Worm (Caenorhabditis elegans) whole organism, late embryonic: ENCODE data around the gene srsx-25.

ENCODE experiments used
- C08G9.2 ChIP-seq: sonication (generic microtip); optimal IDR thresholded peaks from 2 replicates; lab custom pipeline; 2016; ENCODE audit warnings: mild to moderate bottlenecking, missing genetic modification characterization, moderate library complexity, missing compliant biosample characterization
- F13H6.1 ChIP-seq: sonication (generic microtip); optimal IDR thresholded peaks from 2 replicates; lab custom pipeline; 2016; ENCODE audit warnings: missing genetic modification characterization, missing compliant biosample characterization
- K02D7.2 ChIP-seq: sonication (generic microtip); optimal IDR thresholded peaks from 2 replicates; lab custom pipeline; 2017; ENCODE audit warnings: mild to moderate bottlenecking, missing genetic modification characterization, missing compliant biosample characterization
- T23F11.4 ChIP-seq: fragments of 200-800 bp; sonication (Bioruptor generic); optimal IDR thresholded peaks from 2 replicates; lab custom pipeline; 2018; ENCODE audit warnings: mild to moderate bottlenecking, missing genetic modification characterization, missing compliant biosample characterization
- ama-1 ChIP-seq: fragments of 150-350 bp; optimal IDR thresholded peaks from 2 replicates; lab custom pipeline; 2014
- ceh-14 ChIP-seq: sonication (generic microtip); optimal IDR thresholded peaks from 2 replicates; lab custom pipeline; 2016; ENCODE audit warnings: missing genotype, missing genetic modification characterization, missing compliant biosample characterization
- ceh-19 ChIP-seq: fragments of 200-800 bp; sonication (Bioruptor generic); optimal IDR thresholded peaks from 2 replicates; lab custom pipeline; 2018; ENCODE audit warnings: mild to moderate bottlenecking, missing genetic modification characterization, missing compliant biosample characterization
- ceh-2 ChIP-seq: sonication (generic microtip); optimal IDR thresholded peaks from 2 replicates; lab custom pipeline; 2016; ENCODE audit warnings: missing genotype, missing genetic modification characterization, missing compliant biosample characterization
- ceh-30 ChIP-seq: fragments of 150-350 bp; optimal IDR thresholded peaks from 2 replicates; lab custom pipeline; 2014; ENCODE audit warnings: missing biosample characterization, missing genetic modification characterization
- ceh-31 ChIP-seq: sonication (generic microtip); optimal IDR thresholded peaks from 2 replicates; lab custom pipeline; 2016; ENCODE audit warnings: missing genetic modification characterization, missing compliant biosample characterization
- ceh-34 ChIP-seq: sonication (generic microtip); optimal IDR thresholded peaks from 2 replicates; lab custom pipeline; 2016; ENCODE audit warnings: mild to moderate bottlenecking, missing genetic modification characterization, missing compliant biosample characterization
- ceh-48 ChIP-seq: sonication (generic microtip); optimal IDR thresholded peaks from 2 replicates; lab custom pipeline; 2016; ENCODE audit warnings: missing genetic modification characterization, inconsistent platforms, missing compliant biosample characterization
- ceh-6 ChIP-seq: fragments of 200-800 bp; sonication (Bioruptor generic); optimal IDR thresholded peaks from 2 replicates; lab custom pipeline; 2018; ENCODE audit warnings: mild to moderate bottlenecking, missing genetic modification characterization, missing compliant biosample characterization
- ceh-9 ChIP-seq: sonication (generic microtip); optimal IDR thresholded peaks from 2 replicates; lab custom pipeline; 2016; ENCODE audit warnings: mild to moderate bottlenecking, missing genetic modification characterization, inconsistent platforms, missing compliant biosample characterization
- che-1 ChIP-seq: sonication (generic microtip); optimal IDR thresholded peaks from 2 replicates; lab custom pipeline; 2016; ENCODE audit warnings: mild to moderate bottlenecking, missing genetic modification characterization, missing compliant biosample characterization
- dmd-4 ChIP-seq: sonication (generic microtip); optimal IDR thresholded peaks from 2 replicates; lab custom pipeline; 2016; ENCODE audit warnings: borderline replicate concordance, missing genetic modification characterization, missing compliant biosample characterization
- dve-1 ChIP-seq: sonication (generic microtip); optimal IDR thresholded peaks from 2 replicates; lab custom pipeline; 2017; ENCODE audit warnings: antibody characterized with exemption, mild to moderate bottlenecking, missing genetic modification characterization, missing compliant biosample characterization
- elt-4 ChIP-seq: sonication (generic microtip); optimal IDR thresholded peaks from 2 replicates; lab custom pipeline; 2016; ENCODE audit warnings: missing genetic modification characterization, missing compliant biosample characterization
- ets-4 ChIP-seq: sonication (generic microtip); optimal IDR thresholded peaks from 2 replicates; lab custom pipeline; 2016; ENCODE audit warnings: missing genetic modification characterization, missing compliant biosample characterization
- fax-1 ChIP-seq: sonication (generic microtip); optimal IDR thresholded peaks from 2 replicates; lab custom pipeline; 2016; ENCODE audit warnings: missing genotype, missing genetic modification characterization, missing compliant biosample characterization
- fkh-10 ChIP-seq: fragments of 150-350 bp; optimal IDR thresholded peaks from 2 replicates; lab custom pipeline; 2014; ENCODE audit warnings: missing biosample characterization, missing genetic modification reagents, missing genetic modification characterization
- gmeb-2 ChIP-seq: sonication (generic microtip); optimal IDR thresholded peaks from 2 replicates; lab custom pipeline; 2016; ENCODE audit warnings: missing genetic modification characterization, inconsistent platforms, missing compliant biosample characterization
- hlh-6 ChIP-seq: sonication (generic microtip); optimal IDR thresholded peaks from 2 replicates; lab custom pipeline; 2016; ENCODE audit warnings: missing genotype, missing genetic modification characterization, missing compliant biosample characterization
- hlh-8 ChIP-seq: sonication (generic microtip); optimal IDR thresholded peaks from 2 replicates; lab custom pipeline; 2016; ENCODE audit warnings: missing genotype, missing genetic modification characterization, missing compliant biosample characterization
- lin-11 ChIP-seq: fragments of 200-800 bp; sonication (Bioruptor generic); optimal IDR thresholded peaks from 2 replicates; lab custom pipeline; 2018; ENCODE audit warnings: mild to moderate bottlenecking, missing genetic modification characterization, missing compliant biosample characterization
- madf-2 ChIP-seq: sonication (generic microtip); optimal IDR thresholded peaks from 2 replicates; lab custom pipeline; 2017; ENCODE audit warnings: missing genetic modification characterization, missing compliant biosample characterization
- nfya-1 ChIP-seq: sonication (generic microtip); optimal IDR thresholded peaks from 2 replicates; lab custom pipeline; 2017; ENCODE audit warnings: missing genetic modification characterization, mild to moderate bottlenecking, missing compliant biosample characterization, antibody characterized with exemption, moderate library complexity
- nhr-11 ChIP-seq: fragments of 150-350 bp; optimal IDR thresholded peaks from 2 replicates; lab custom pipeline; 2014; ENCODE audit warnings: missing biosample characterization, missing genetic modification characterization
- npax-4 ChIP-seq: sonication (generic microtip); optimal IDR thresholded peaks from 2 replicates; lab custom pipeline; 2016; ENCODE audit warnings: missing genetic modification characterization, missing compliant biosample characterization
- odd-2 ChIP-seq: sonication (generic microtip); optimal IDR thresholded peaks from 2 replicates; lab custom pipeline; 2017; ENCODE audit warnings: antibody characterized with exemption, mild to moderate bottlenecking, missing genetic modification characterization, missing compliant biosample characterization
- pag-3 ChIP-seq: sonication (generic microtip); optimal IDR thresholded peaks from 2 replicates; lab custom pipeline; 2016; ENCODE audit warnings: missing compliant biosample characterization, missing genetic modification characterization, borderline replicate concordance
- pat-9 ChIP-seq: fragments of 200-800 bp; sonication (Bioruptor generic); optimal IDR thresholded peaks from 2 replicates; lab custom pipeline; 2018; ENCODE audit warnings: mild to moderate bottlenecking, missing genetic modification characterization, moderate library complexity, missing compliant biosample characterization
- pax-1 ChIP-seq: fragments of 150-350 bp; optimal IDR thresholded peaks from 2 replicates; lab custom pipeline; 2014; ENCODE audit warnings: missing biosample characterization, missing genetic modification characterization
- pqm-1 ChIP-seq: sonication (generic microtip); optimal IDR thresholded peaks from 2 replicates; lab custom pipeline; 2016; ENCODE audit warnings: missing genetic modification characterization, missing compliant biosample characterization
- rnt-1 ChIP-seq: sonication (generic microtip); optimal IDR thresholded peaks from 2 replicates; lab custom pipeline; 2016; ENCODE audit warnings: missing genetic modification characterization, missing compliant biosample characterization
- sox-2 ChIP-seq: fragments of 200-800 bp; sonication (Bioruptor generic); IDR thresholded peaks from 2 replicates; pipeline ENCODE4 v1.3.6; 2022; ENCODE audit warnings: missing genetic modification reagents, missing genetic modification characterization, missing compliant biosample characterization
- sox-4 ChIP-seq: sonication (generic microtip); optimal IDR thresholded peaks from 2 replicates; lab custom pipeline; 2017; ENCODE audit warnings: mild to moderate bottlenecking, missing genetic modification characterization, inconsistent platforms, missing compliant biosample characterization
- unc-3 ChIP-seq, 2 experiments: fragments of 200-800 bp in 1 of 2; sonication (Bioruptor generic) in 1 of 2; sonication (generic microtip) in 1 of 2; conservative IDR thresholded peaks in 1 of 2; optimal IDR thresholded peaks in 1 of 2; 2 replicates each; pipeline versions ENCODE4 v1.3.6 to Lab custom; 2016 to 2022; ENCODE audit warnings: missing compliant biosample characterization in 2 of 2, missing genetic modification characterization in 2 of 2, missing genetic modification reagents in 1 of 2
- unc-55 ChIP-seq: sonication (generic microtip); optimal IDR thresholded peaks from 2 replicates; lab custom pipeline; 2017; ENCODE audit warnings: missing biosample characterization, missing genetic modification reagents, missing genetic modification characterization
- unc-86 ChIP-seq: sonication (generic microtip); optimal IDR thresholded peaks from 2 replicates; lab custom pipeline; 2016; ENCODE audit warnings: missing genetic modification characterization, missing compliant biosample characterization
- zip-5 ChIP-seq: sonication (generic microtip); optimal IDR thresholded peaks from 2 replicates; lab custom pipeline; 2016; ENCODE audit warnings: missing genetic modification characterization, missing compliant biosample characterization
- ztf-16 ChIP-seq: sonication (generic microtip); optimal IDR thresholded peaks from 2 replicates; lab custom pipeline; 2017; ENCODE audit warnings: missing genetic modification characterization, missing compliant biosample characterization

Gene srsx-25

DNA sequence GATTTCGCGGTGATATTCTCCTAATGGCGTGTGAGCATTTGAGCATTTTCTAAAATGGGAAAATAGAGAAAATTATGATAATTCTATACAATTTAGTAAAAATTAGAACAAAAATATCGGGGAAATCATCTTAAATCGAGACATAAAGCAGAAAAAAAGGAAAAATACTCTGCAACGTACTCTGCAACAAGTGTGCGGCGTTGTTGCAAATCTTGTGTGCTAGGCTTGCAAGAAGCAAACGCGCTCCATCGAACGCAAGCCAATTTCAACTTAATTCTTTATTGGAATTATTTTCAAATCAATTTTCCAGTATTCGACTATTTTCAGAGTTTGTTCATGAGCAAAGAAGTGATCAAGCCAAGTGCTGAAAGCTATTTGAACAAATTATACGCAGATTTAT lies 21.1 kb downstream of the srsx-25 start, which contains the start of the genes Y62E10A.20, Y62E10A.23 and mdt-9 (continued):
- TF ChIP-seq ceh-19 (GFP tag; lab: Kevin White, UChicago) = peak; percentile 70
- peak; percentile 67 for TF ChIP-seq ceh-34 (tag; lab: Kevin White, UChicago)
- TF ChIP-seq C08G9.2 = peak; percentile 55
- TF ChIP-seq madf-2 (tag; lab: Kevin White, UChicago) = peak; percentile 40
- TF ChIP-seq npax-4 = peak; percentile 35
- TF ChIP-seq fax-1 (tag; lab: Kevin White, UChicago) = peak; percentile 91
- TF ChIP-seq nhr-11 (tag; lab: Kevin White, UChicago) = no peak
- no peak for TF ChIP-seq pqm-1 (tag; lab: Kevin White, UChicago)
- TF ChIP-seq ets-4 (tag; lab: Kevin White, UChicago) = no peak
- no peak for TF ChIP-seq elt-4 (tag; lab: Kevin White, UChicago)
- TF ChIP-seq sox-4 (tag; lab: Kevin White, UChicago) = peak; percentile 59
- no peak for TF ChIP-seq fkh-10 (GFP tag; lab: Kevin White, UChicago)
- TF ChIP-seq lin-11 (tag; lab: Kevin White, UChicago) = peak; percentile 33
- peak; percentile 39 for TF ChIP-seq ceh-2
- TF ChIP-seq F13H6.1 = peak; percentile 28
- TF ChIP-seq zip-5 (tag; lab: Kevin White, UChicago) = peak; percentile 33
- TF ChIP-seq dmd-4 (tag; lab: Kevin White, UChicago) = no peak
- peak; percentile 70; the same call in 1 of the 2 replicates for TF ChIP-seq unc-3 (GFP tag; conservative IDR thresholded peaks at IDR 0.05; lab: Robert Waterston, UW)
- TF ChIP-seq unc-3 (tag; optimal IDR thresholded peaks at IDR 0.05; lab: Kevin White, UChicago) = peak; percentile 68
- no peak for TF ChIP-seq ceh-30 (tag; lab: Kevin White, UChicago)
- peak; percentile 15; the same call in 1 of the 2 replicates for TF ChIP-seq sox-2 (GFP tag; lab: Robert Waterston, UW)
- TF ChIP-seq odd-2 = peak; percentile 25
- peak; percentile 67 for TF ChIP-seq pat-9
- peak; percentile 65 for TF ChIP-seq ceh-48
- TF ChIP-seq ztf-16 = peak; percentile 61
- peak; percentile 55 for TF ChIP-seq unc-86 (tag; lab: Kevin White, UChicago)
- TF ChIP-seq K02D7.2 (tag; lab: Kevin White, UChicago) = peak; percentile 52
- no peak for TF ChIP-seq pag-3 (tag; lab: Kevin White, UChicago)
- no peak for TF ChIP-seq ceh-9
- peak; percentile 84 for TF ChIP-seq nfya-1 (tag; lab: Kevin White, UChicago)
- TF ChIP-seq hlh-8 = peak; percentile 60
- TF ChIP-seq ama-1 (lab: Kevin White, UChicago) = no peak
- TF ChIP-seq dve-1 = peak; percentile 64
- no peak for TF ChIP-seq hlh-6 (tag; lab: Kevin White, UChicago)
- TF ChIP-seq T23F11.4 (GFP tag; lab: Kevin White, UChicago) = peak; percentile 66
- TF ChIP-seq che-1 (tag; lab: Kevin White, UChicago) = peak; percentile 42
- peak; percentile 45 for TF ChIP-seq rnt-1
- peak; percentile 24 for TF ChIP-seq pax-1 (tag; lab: Kevin White, UChicago)
- TF ChIP-seq gmeb-2 (tag; lab: Kevin White, UChicago) = peak; percentile 49
- peak; percentile 88 for TF ChIP-seq ceh-14 (tag; lab: Kevin White, UChicago)

DNA sequence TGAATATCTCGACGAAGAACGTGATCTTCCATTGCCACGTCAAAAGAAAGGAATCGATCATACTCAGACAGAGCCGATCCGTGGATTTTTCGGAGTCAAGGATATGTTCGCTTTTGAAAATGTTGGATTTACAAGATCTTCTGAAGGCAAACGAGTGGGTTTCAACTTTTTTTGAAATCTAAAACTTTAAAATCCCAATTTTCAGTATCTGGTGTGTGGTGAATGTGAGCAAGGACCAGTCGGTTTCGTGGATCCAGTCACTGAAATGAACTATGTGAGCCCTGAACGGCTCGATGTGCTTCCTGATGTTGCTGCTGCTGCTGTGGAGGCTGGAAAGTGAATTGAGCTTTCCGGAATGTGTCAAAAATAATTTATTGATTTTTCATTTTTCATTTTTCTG lies 21.9 kb downstream of the srsx-25 start, which contains the start of gene lsm-3:
Gene lsm-3 (plus strand): TSS at position 301 of the 400 bp plus-strand sequence.
- TF ChIP-seq hlh-6 (tag; lab: Kevin White, UChicago) = no peak
- TF ChIP-seq ceh-19 (GFP tag; lab: Kevin White, UChicago) = no peak
- no peak for TF ChIP-seq unc-55 (GFP tag; lab: Kevin White, UChicago)
- TF ChIP-seq gmeb-2 (tag; lab: Kevin White, UChicago) = no peak
- no peak for TF ChIP-seq dve-1
- no peak for TF ChIP-seq zip-5 (tag; lab: Kevin White, UChicago)
- no peak for TF ChIP-seq ceh-6 (GFP tag; lab: Kevin White, UChicago)
- TF ChIP-seq ztf-16 = no peak
- no peak for TF ChIP-seq ets-4 (tag; lab: Kevin White, UChicago)
- TF ChIP-seq ceh-14 (tag; lab: Kevin White, UChicago) = no peak
- TF ChIP-seq elt-4 (tag; lab: Kevin White, UChicago) = no peak
- TF ChIP-seq ceh-31 (tag; lab: Kevin White, UChicago) = no peak
- no peak for TF ChIP-seq pqm-1 (tag; lab: Kevin White, UChicago)
